Fruit fly (Drosophila melanogaster) whole organism, prepupa: ENCODE data around the gene CG15563.

Source experiments
- CG10669 ChIP-seq: fragments of 200-800 bp; sonication (Bioruptor generic); optimal IDR thresholded peaks from 3 replicates; lab custom pipeline; 2018; ENCODE audit warnings: missing biosample characterization, mild to moderate bottlenecking, missing genetic modification characterization, moderate library complexity
- CG1621 ChIP-seq: fragments of 200-800 bp; sonication (Bioruptor generic); optimal IDR thresholded peaks from 3 replicates; lab custom pipeline; 2018; ENCODE audit warnings: missing biosample characterization, mild to moderate bottlenecking, missing genetic modification characterization
- CG3032 ChIP-seq: fragments of 200-800 bp; optimal IDR thresholded peaks from 2 replicates; lab custom pipeline; 2019; ENCODE audit warnings: missing biosample characterization, mild to moderate bottlenecking, missing genetic modification characterization, moderate library complexity
- CG6792 ChIP-seq: fragments of 200-800 bp; sonication (Bioruptor generic); optimal IDR thresholded peaks from 3 replicates; lab custom pipeline; 2016; ENCODE audit warnings: missing biosample characterization, missing genetic modification characterization
- CG8632 ChIP-seq: fragments of 200-800 bp; sonication (Bioruptor generic); optimal IDR thresholded peaks from 3 replicates; lab custom pipeline; 2016; ENCODE audit warnings: missing biosample characterization, missing genetic modification characterization
- svp ChIP-seq: fragments of 200-800 bp; sonication (Bioruptor generic); peaks from one replicate; lab custom pipeline; 2016; ENCODE audit warnings: missing biosample characterization, missing genetic modification characterization

- TF ChIP-seq CG10669 (GFP tag; lab: Kevin White, UChicago) = no peak
- no peak for TF ChIP-seq CG6792 (GFP tag; lab: Kevin White, UChicago)
- peak; percentile 6 for TF ChIP-seq CG8632
- no peak for TF ChIP-seq CG3032 (tag; lab: Kevin White, UChicago)
- peak; percentile 95 for TF ChIP-seq svp (GFP tag; lab: Kevin White, UChicago)
- no peak for TF ChIP-seq CG1621 (tag; lab: Kevin White, UChicago)
These were observed 34.8 kb downstream of the CG15563 start for dm6 chr3R:31197142-31197994.
